Fruit fly (Drosophila melanogaster): Measurements from ENCODE around the gene CG10510.

The CG10510 gene

dm6 chr3L:21242958-21243357 is 33.1 kb upstream of the CG10510 start:
- TF ChIP-seq CG17806 (tag; optimal IDR thresholded peaks at IDR 0.05) (no peak), CG34367 (tag; optimal IDR thresholded peaks at IDR 0.05) (no peak), CG12605 (GFP tag; IDR thresholded peaks at IDR 0.05) (no peak), D1 (tag; optimal IDR thresholded peaks at IDR 0.05) (no peak), CG8301 (tag; optimal IDR thresholded peaks at IDR 0.05) (no peak), CG32121 (GFP tag; IDR thresholded peaks at IDR 0.05) (no peak), CG9948 (tag; optimal IDR thresholded peaks at IDR 0.05) (no peak)

- TF ChIP-seq CG8301 (tag; optimal IDR thresholded peaks at IDR 0.05): peak; percentile 31
- peak; percentile 34; the same call in 1 of the 2 replicates for TF ChIP-seq CG12605 (GFP tag; IDR thresholded peaks at IDR 0.05)
- TF ChIP-seq CG34367 (tag; optimal IDR thresholded peaks at IDR 0.05): no peak
- peak; percentile 4 for TF ChIP-seq CG9948 (tag; optimal IDR thresholded peaks at IDR 0.05)
- no peak for TF ChIP-seq gl (tag; optimal IDR thresholded peaks at IDR 0.05)
Observed at dm6 chr3L:21241447-21241983, 31.6 kb upstream of the CG10510 start.

- peak; percentile 70 for TF ChIP-seq CG4496 (GFP tag; IDR thresholded peaks at IDR 0.05)
- TF ChIP-seq CG32121 (GFP tag; IDR thresholded peaks at IDR 0.05): peak; percentile 56
- TF ChIP-seq Pif1A (GFP tag; optimal IDR thresholded peaks at IDR 0.05): peak; percentile 40
- TF ChIP-seq CG13204 (GFP tag; optimal IDR thresholded peaks at IDR 0.05): peak; percentile 55
- peak; percentile 86 for TF ChIP-seq EcR (GFP tag; optimal IDR thresholded peaks at IDR 0.05)
- TF ChIP-seq CG12605 (GFP tag; IDR thresholded peaks at IDR 0.05): peak; percentile 76; the same call in 1 of the 2 replicates
- TF ChIP-seq fd96Ca (GFP tag; IDR thresholded peaks at IDR 0.05): no peak
- TF ChIP-seq Snoo (tag; optimal IDR thresholded peaks at IDR 0.05): peak; percentile 39
- TF ChIP-seq CG8301 (tag; optimal IDR thresholded peaks at IDR 0.05): peak; percentile 20
- no peak for TF ChIP-seq CG15710 (tag; optimal IDR thresholded peaks at IDR 0.05)
- no peak for TF ChIP-seq rn (GFP tag; IDR thresholded peaks at IDR 0.05)
- peak; percentile 35 for TF ChIP-seq Pif1B (GFP tag; optimal IDR thresholded peaks at IDR 0.05)
- no peak for TF ChIP-seq CG9948 (tag; optimal IDR thresholded peaks at IDR 0.05)
- TF ChIP-seq D1 (tag; optimal IDR thresholded peaks at IDR 0.05): no peak
- TF ChIP-seq CG14655 (GFP tag; optimal IDR thresholded peaks at IDR 0.05): peak; percentile 27
- TF ChIP-seq CG8159 (tag; optimal IDR thresholded peaks at IDR 0.05): no peak
- TF ChIP-seq CG17806 (tag; optimal IDR thresholded peaks at IDR 0.05): no peak
- TF ChIP-seq CG34367 (tag; optimal IDR thresholded peaks at IDR 0.05): no peak
- TF ChIP-seq Ets98B (GFP tag; IDR thresholded peaks at IDR 0.05): peak; percentile 58; the same call in 1 of the 2 replicates
Observed at dm6 chr3L:21239999-21240509, 30.2 kb upstream of the CG10510 start.

dm6 chr3L:21238377-21238776 is 28.5 kb upstream of the CG10510 start:
- 0 out of 2 replicates have a peak, but pooled peaks have one; percentile 9 for TF ChIP-seq Ets98B (GFP tag; IDR thresholded peaks at IDR 0.05)
- no peak for TF ChIP-seq fd96Ca (GFP tag; IDR thresholded peaks at IDR 0.05)
- TF ChIP-seq EcR (GFP tag; optimal IDR thresholded peaks at IDR 0.05): peak; percentile 82
- 0 out of 2 replicates have a peak, but pooled peaks have one; percentile 10 for TF ChIP-seq CG32121 (GFP tag; IDR thresholded peaks at IDR 0.05)
- TF ChIP-seq gl (tag; optimal IDR thresholded peaks at IDR 0.05): no peak
- no peak for TF ChIP-seq CG4496 (GFP tag; IDR thresholded peaks at IDR 0.05)
- TF ChIP-seq Snoo (tag; optimal IDR thresholded peaks at IDR 0.05): no peak

DNA sequence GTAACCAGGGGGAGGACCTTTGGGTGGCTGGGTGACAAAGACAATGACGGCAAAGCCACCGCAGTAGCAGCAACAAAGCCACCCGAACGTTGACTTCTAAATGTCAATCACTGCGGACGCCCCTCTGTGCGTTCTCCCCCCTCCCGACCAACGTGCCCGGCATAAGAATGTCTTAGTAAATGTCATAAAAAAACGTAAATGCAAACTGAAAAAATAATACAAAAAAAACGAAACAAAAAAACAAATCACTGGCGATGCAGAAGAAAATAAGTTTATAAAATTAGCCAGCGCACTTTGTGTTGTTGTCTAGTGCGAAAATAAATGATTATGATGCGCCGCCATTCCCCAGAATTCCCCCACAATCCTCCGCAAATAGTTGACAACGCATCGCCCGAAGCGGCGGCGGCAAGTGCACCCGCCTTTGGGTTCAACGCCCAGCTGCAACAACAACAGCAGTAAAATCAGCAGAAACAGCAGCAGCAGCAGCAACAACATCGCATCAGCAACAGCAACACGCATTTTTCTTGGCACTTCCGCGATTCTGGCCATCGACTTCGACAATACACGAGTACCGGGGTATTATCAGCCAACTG is 27.2 kb upstream of the CG10510 start:
- TF ChIP-seq Snoo (tag; optimal IDR thresholded peaks at IDR 0.05) (no peak), Pif1A (GFP tag; optimal IDR thresholded peaks at IDR 0.05) (peak; percentile 38), CG12605 (GFP tag; IDR thresholded peaks at IDR 0.05) (peak; percentile 91), CG17806 (tag; optimal IDR thresholded peaks at IDR 0.05) (no peak), CG14655 (GFP tag; optimal IDR thresholded peaks at IDR 0.05) (peak; percentile 83), CG32121 (GFP tag; IDR thresholded peaks at IDR 0.05) (peak; percentile 85), CG4496 (GFP tag; IDR thresholded peaks at IDR 0.05) (peak; percentile 82), D1 (tag; optimal IDR thresholded peaks at IDR 0.05) (no peak), Ets98B (GFP tag; IDR thresholded peaks at IDR 0.05) (peak; percentile 72), CG13204 (GFP tag; optimal IDR thresholded peaks at IDR 0.05) (peak; percentile 39), CG15710 (tag; optimal IDR thresholded peaks at IDR 0.05) (no peak), CG8159 (tag; optimal IDR thresholded peaks at IDR 0.05) (no peak), CG10348 (GFP tag; IDR thresholded peaks at IDR 0.05) (no peak), EcR (GFP tag; optimal IDR thresholded peaks at IDR 0.05) (peak; percentile 94), CG34367 (tag; optimal IDR thresholded peaks at IDR 0.05) (no peak), Pif1B (GFP tag; optimal IDR thresholded peaks at IDR 0.05) (no peak), fd96Ca (GFP tag; IDR thresholded peaks at IDR 0.05) (peak; percentile 52; the same call in 1 of the 3 replicates), rn (GFP tag; IDR thresholded peaks at IDR 0.05) (peak; percentile 42; the same call in 1 of the 2 replicates), gl (tag; optimal IDR thresholded peaks at IDR 0.05) (no peak), CG8301 (tag; optimal IDR thresholded peaks at IDR 0.05) (peak; percentile 72), CG9948 (tag; optimal IDR thresholded peaks at IDR 0.05) (no peak)

dm6 chr3L:21230762-21231161 is 20.9 kb upstream of the CG10510 start:
- no peak for TF ChIP-seq CG15710 (tag; optimal IDR thresholded peaks at IDR 0.05)
- TF ChIP-seq CG34367 (tag; optimal IDR thresholded peaks at IDR 0.05): no peak
- no peak for TF ChIP-seq CG8159 (tag; optimal IDR thresholded peaks at IDR 0.05)
- no peak for TF ChIP-seq Ets98B (GFP tag; IDR thresholded peaks at IDR 0.05)
- no peak for TF ChIP-seq D1 (tag; optimal IDR thresholded peaks at IDR 0.05)
- no peak for TF ChIP-seq CG17806 (tag; optimal IDR thresholded peaks at IDR 0.05)
- TF ChIP-seq CG14655 (GFP tag; optimal IDR thresholded peaks at IDR 0.05): no peak
- TF ChIP-seq fd96Ca (GFP tag; IDR thresholded peaks at IDR 0.05): no peak
- no peak for TF ChIP-seq Snoo (tag; optimal IDR thresholded peaks at IDR 0.05)
- no peak for TF ChIP-seq CG8301 (tag; optimal IDR thresholded peaks at IDR 0.05)
- TF ChIP-seq CG13204 (GFP tag; optimal IDR thresholded peaks at IDR 0.05): no peak
- TF ChIP-seq rn (GFP tag; IDR thresholded peaks at IDR 0.05): no peak

Data from whole organism, pupa.